Fruit fly (Drosophila melanogaster) whole organism, embryonic: Measurements from ENCODE around the gene Srrm234.
A peak's percentile ranks its signal among the peaks of the same experiment; 100 is the strongest.

Source experiments
- Ada2b ChIP-seq: fragments of 200-800 bp; sonication (Bioruptor generic); IDR thresholded peaks from 2 replicates; pipeline ENCODE4 v1.3.6; 2022; ENCODE audit warnings: missing biosample characterization, missing genetic modification characterization
- Atf3 ChIP-seq: fragments of 200-800 bp; sonication (Bioruptor generic); optimal IDR thresholded peaks from 3 replicates; lab custom pipeline; 2016; ENCODE audit warnings: missing biosample characterization, missing genetic modification characterization
- B-H2 ChIP-seq: fragments of 200-800 bp; sonication (Bioruptor generic); optimal IDR thresholded peaks from 2 replicates; lab custom pipeline; 2018; ENCODE audit warnings: missing biosample characterization, mild to moderate bottlenecking, missing genetic modification characterization
- CG10321 ChIP-seq: fragments of 200-800 bp; sonication (Bioruptor generic); IDR thresholded peaks from 2 replicates; pipeline ENCODE4 v1.3.6; 2022; ENCODE audit warnings: missing biosample characterization, missing genetic modification characterization
- CG10366 ChIP-seq: fragments of 200-800 bp; sonication (Bioruptor generic); IDR thresholded peaks from 2 replicates; pipeline ENCODE4 v1.3.6; 2022; ENCODE audit warnings: missing biosample characterization, missing genetic modification characterization
- CG11247 ChIP-seq: fragments of 200-800 bp; sonication (Bioruptor generic); IDR thresholded peaks from 2 replicates; pipeline ENCODE4 v1.3.6; 2022; ENCODE audit warnings: missing biosample characterization, missing genetic modification characterization
- CG11504 ChIP-seq: fragments of 200-800 bp; sonication (Bioruptor generic); optimal IDR thresholded peaks from 3 replicates; lab custom pipeline; 2019; ENCODE audit warnings: missing biosample characterization, mild to moderate bottlenecking, missing genetic modification characterization, moderate library complexity
- CG11560 ChIP-seq: fragments of 200-800 bp; sonication (Bioruptor generic); IDR thresholded peaks from 3 replicates; pipeline ENCODE4 v1.3.6; 2022; ENCODE audit warnings: missing biosample characterization, missing genetic modification characterization
- CG14860 ChIP-seq: fragments of 200-800 bp; sonication (Bioruptor generic); IDR thresholded peaks from 3 replicates; pipeline ENCODE4 v1.3.6; 2022; ENCODE audit warnings: missing biosample characterization, missing genetic modification characterization; ENCODE audit not compliant: partially characterized antibody
- CG1529 ChIP-seq: fragments of 200-800 bp; sonication (Bioruptor generic); optimal IDR thresholded peaks from 3 replicates; lab custom pipeline; 2018; ENCODE audit warnings: missing biosample characterization, missing genetic modification characterization
- CG17802 ChIP-seq: fragments of 200-800 bp; sonication (Bioruptor generic); optimal IDR thresholded peaks from 2 replicates; lab custom pipeline; 2018; ENCODE audit warnings: missing biosample characterization, mild to moderate bottlenecking, missing genetic modification characterization, moderate library complexity
- CG17912 ChIP-seq: fragments of 200-800 bp; sonication (Bioruptor generic); optimal IDR thresholded peaks from 2 replicates; lab custom pipeline; 2018; ENCODE audit warnings: missing biosample characterization, mild to moderate bottlenecking, missing genetic modification characterization
- CG18619 ChIP-seq: fragments of 200-800 bp; sonication (Bioruptor generic); optimal IDR thresholded peaks from 3 replicates; lab custom pipeline; 2017; ENCODE audit warnings: missing biosample characterization, mild to moderate bottlenecking, missing genetic modification characterization
- CG2199 ChIP-seq: fragments of 200-800 bp; sonication (Bioruptor generic); IDR thresholded peaks from 3 replicates; pipeline ENCODE4 v1.3.6; 2022; ENCODE audit warnings: missing biosample characterization, missing genetic modification characterization
- CG31365 ChIP-seq: fragments of 200-800 bp; sonication (Bioruptor generic); optimal IDR thresholded peaks from 2 replicates; lab custom pipeline; 2018; ENCODE audit warnings: missing biosample characterization, mild to moderate bottlenecking, missing genetic modification characterization
- CG3163 ChIP-seq: fragments of 200-800 bp; sonication (Bioruptor generic); optimal IDR thresholded peaks from 3 replicates; lab custom pipeline; 2016; ENCODE audit warnings: missing biosample characterization, missing genetic modification characterization
- CG3838 ChIP-seq: fragments of 200-800 bp; sonication (Bioruptor generic); optimal IDR thresholded peaks from 3 replicates; lab custom pipeline; 2016; ENCODE audit warnings: missing biosample characterization, missing genetic modification characterization
- CG4404 ChIP-seq: fragments of 200-800 bp; sonication (Bioruptor generic); IDR thresholded peaks from 2 replicates; pipeline ENCODE4 v1.3.6; 2022; ENCODE audit warnings: missing biosample characterization, missing genetic modification characterization
- CG7271 ChIP-seq: fragments of 200-800 bp; sonication (Bioruptor generic); optimal IDR thresholded peaks from 2 replicates; lab custom pipeline; 2018; ENCODE audit warnings: missing biosample characterization, mild to moderate bottlenecking, missing genetic modification characterization, moderate library complexity
- CG7786 ChIP-seq: fragments of 200-800 bp; sonication (Bioruptor generic); optimal IDR thresholded peaks from 2 replicates; lab custom pipeline; 2016; ENCODE audit warnings: missing biosample characterization, missing genetic modification characterization
- CG7963 ChIP-seq: fragments of 200-800 bp; sonication (Bioruptor generic); IDR thresholded peaks from 3 replicates; pipeline ENCODE4 v1.3.6; 2022; ENCODE audit warnings: missing biosample characterization, missing genetic modification characterization; ENCODE audit not compliant: partially characterized antibody
- CG8281 ChIP-seq: fragments of 200-800 bp; sonication (Bioruptor generic); optimal IDR thresholded peaks from 2 replicates; lab custom pipeline; 2018; ENCODE audit warnings: missing biosample characterization, mild to moderate bottlenecking, missing genetic modification characterization, moderate library complexity
- CG8478 ChIP-seq: fragments of >200 bp; optimal IDR thresholded peaks from 2 replicates; lab custom pipeline; 2018
- Chrac-16 ChIP-seq: fragments of 200-800 bp; sonication (Bioruptor generic); optimal IDR thresholded peaks from 3 replicates; lab custom pipeline; 2016; ENCODE audit warnings: missing biosample characterization, missing genetic modification characterization
- Doc3 ChIP-seq: fragments of 200-800 bp; sonication (Bioruptor generic); IDR thresholded peaks from 3 replicates; pipeline ENCODE4 v1.3.6; 2022; ENCODE audit warnings: missing biosample characterization, missing genetic modification characterization; ENCODE audit not compliant: partially characterized antibody
- Drgx ChIP-seq: fragments of 200-800 bp; sonication (Bioruptor generic); IDR thresholded peaks from 2 replicates; pipeline ENCODE4 v1.3.6; 2022; ENCODE audit warnings: missing biosample characterization, missing genetic modification characterization
- HLHmδ ChIP-seq: fragments of 200-800 bp; sonication (Bioruptor generic); optimal IDR thresholded peaks from 2 replicates; lab custom pipeline; 2018; ENCODE audit warnings: missing biosample characterization, mild to moderate bottlenecking, missing genetic modification characterization, moderate library complexity
- HmgD ChIP-seq: fragments of 200-800 bp; sonication (Bioruptor generic); optimal IDR thresholded peaks from 3 replicates; lab custom pipeline; 2016; ENCODE audit warnings: missing biosample characterization, missing genetic modification characterization
- Kr ChIP-seq: fragments of 200-800 bp; sonication (Bioruptor generic); optimal IDR thresholded peaks from 2 replicates; lab custom pipeline; 2017; ENCODE audit warnings: missing biosample characterization, mild to moderate bottlenecking, missing genetic modification characterization
- Lpt ChIP-seq: fragments of >200 bp; optimal IDR thresholded peaks from 2 replicates; lab custom pipeline; 2018; ENCODE audit warnings: missing biosample characterization, missing genetic modification characterization
- NfI ChIP-seq: fragments of 200-800 bp; sonication (Bioruptor generic); optimal IDR thresholded peaks from 3 replicates; lab custom pipeline; 2018; ENCODE audit warnings: missing biosample characterization, mild to moderate bottlenecking, missing genetic modification characterization, moderate library complexity
- Oli ChIP-seq: fragments of 200-800 bp; sonication (Bioruptor generic); optimal IDR thresholded peaks from 2 replicates; lab custom pipeline; 2018; ENCODE audit warnings: missing biosample characterization, mild to moderate bottlenecking, missing genetic modification characterization, moderate library complexity
- TFAM ChIP-seq: fragments of 200-800 bp; sonication (Bioruptor generic); optimal IDR thresholded peaks from 2 replicates; lab custom pipeline; 2017; ENCODE audit warnings: missing biosample characterization, missing genetic modification characterization, inconsistent platforms
- Taf1 ChIP-seq: fragments of 200-800 bp; sonication (Bioruptor generic); IDR thresholded peaks from 2 replicates; pipeline ENCODE4 v1.3.6; 2022; ENCODE audit warnings: missing biosample characterization, missing genetic modification characterization
- aop ChIP-seq: fragments of 200-800 bp; sonication (Bioruptor generic); IDR thresholded peaks from 2 replicates; pipeline ENCODE4 v1.3.6; 2022; ENCODE audit warnings: missing biosample characterization, missing genetic modification characterization
- cad ChIP-seq: fragments of >200 bp; optimal IDR thresholded peaks from 2 replicates; lab custom pipeline; 2017; ENCODE audit warnings: missing biosample characterization, missing genetic modification characterization
- cg ChIP-seq: fragments of 200-800 bp; sonication (Bioruptor generic); optimal IDR thresholded peaks from 3 replicates; lab custom pipeline; 2019; ENCODE audit warnings: missing biosample characterization, mild to moderate bottlenecking, missing genetic modification characterization, moderate library complexity
- chinmo ChIP-seq: fragments of 200-800 bp; sonication (Bioruptor generic); IDR thresholded peaks from 4 replicates; pipeline ENCODE4 v1.3.6; 2022; ENCODE audit warnings: missing biosample characterization, missing genetic modification characterization; ENCODE audit not compliant: partially characterized antibody
- ewg ChIP-seq: fragments of 200-800 bp; sonication (Bioruptor generic); optimal IDR thresholded peaks from 3 replicates; lab custom pipeline; 2017; ENCODE audit warnings: mild to moderate bottlenecking, missing biosample characterization, missing genetic modification reagents, missing genetic modification characterization
- gce ChIP-seq: fragments of 200-800 bp; sonication (Bioruptor generic); IDR thresholded peaks from 3 replicates; pipeline ENCODE4 v1.3.6; 2022; ENCODE audit warnings: missing biosample characterization, missing genetic modification characterization
- h ChIP-seq: fragments of >200 bp; optimal IDR thresholded peaks from 2 replicates; lab custom pipeline; 2017
- ham ChIP-seq: fragments of 200-800 bp; sonication (Bioruptor generic); IDR thresholded peaks from 2 replicates; pipeline ENCODE4 v1.3.6; 2022; ENCODE audit warnings: missing biosample characterization, missing genetic modification characterization
- jumu ChIP-seq: fragments of 200-800 bp; sonication (Bioruptor generic); optimal IDR thresholded peaks from 3 replicates; lab custom pipeline; 2016; ENCODE audit warnings: missing biosample characterization, missing genetic modification characterization
- nerfin-1 ChIP-seq: fragments of 200-800 bp; sonication (Bioruptor generic); optimal IDR thresholded peaks from 3 replicates; lab custom pipeline; 2019; ENCODE audit warnings: missing biosample characterization, mild to moderate bottlenecking, missing genetic modification characterization, moderate library complexity
- oc ChIP-seq: fragments of 200-800 bp; sonication (Bioruptor generic); optimal IDR thresholded peaks from 2 replicates; lab custom pipeline; 2018; ENCODE audit warnings: missing biosample characterization, mild to moderate bottlenecking, missing genetic modification characterization, moderate library complexity
- odd ChIP-seq: fragments of 200-800 bp; sonication (Bioruptor generic); optimal IDR thresholded peaks from 2 replicates; lab custom pipeline; 2017; ENCODE audit warnings: missing biosample characterization, mild to moderate bottlenecking, missing genetic modification characterization
- prd ChIP-seq, 3 experiments: fragments of >200 bp in 2 of 3; fragments of 200-800 bp in 1 of 3; sonication (Bioruptor generic) in 1 of 3; optimal IDR thresholded peaks in 2 of 3; IDR thresholded peaks in 1 of 3; 2 replicates in 2 of 3; 3 replicates in 1 of 3; pipeline versions ENCODE4 v1.3.6 to Lab custom; 2017 to 2022; ENCODE audit warnings: missing biosample characterization in 1 of 3, missing genetic modification characterization in 1 of 3
- sisA ChIP-seq: fragments of 200-800 bp; sonication (Bioruptor generic); IDR thresholded peaks from 2 replicates; pipeline ENCODE4 v1.3.6; 2022; ENCODE audit warnings: missing biosample characterization, missing genetic modification characterization
- sna ChIP-seq: fragments of 200-800 bp; sonication (Bioruptor generic); IDR thresholded peaks from 2 replicates; pipeline ENCODE4 v1.3.6; 2022; ENCODE audit warnings: missing biosample characterization, missing genetic modification characterization; ENCODE audit not compliant: partially characterized antibody
- wek ChIP-seq: fragments of 200-800 bp; sonication (Bioruptor generic); optimal IDR thresholded peaks from 3 replicates; lab custom pipeline; 2018; ENCODE audit warnings: missing biosample characterization, mild to moderate bottlenecking, missing genetic modification characterization, moderate library complexity
- zfh1 ChIP-seq: fragments of 200-800 bp; sonication (Bioruptor generic); IDR thresholded peaks from 3 replicates; pipeline ENCODE4 v1.3.6; 2022; ENCODE audit warnings: missing biosample characterization, missing genetic modification characterization

Gene Srrm234

dm6 chr3L:1702367-1702927 lies 37.6 kb upstream of the Srrm234 start, which contains the start of gene CG13931 (continued):
- TF ChIP-seq Kr: no peak
- no peak for TF ChIP-seq gce
- no peak for TF ChIP-seq CG31365
- no peak for TF ChIP-seq CG2199
- no peak for TF ChIP-seq ham (GFP tag; lab: Robert Waterston, UW)
- TF ChIP-seq CG7963 (GFP tag; lab: Robert Waterston, UW): no peak
- TF ChIP-seq sisA (GFP tag; lab: Robert Waterston, UW): peak; percentile 57
- no peak for TF ChIP-seq sna (GFP tag; lab: Robert Waterston, UW)
- TF ChIP-seq odd (GFP tag; lab: Kevin White, UChicago): no peak
- TF ChIP-seq CG17912 (GFP tag; lab: Kevin White, UChicago): no peak
- peak; percentile 77 for TF ChIP-seq Drgx (GFP tag; lab: Robert Waterston, UW)
- no peak for TF ChIP-seq Lpt (GFP tag; lab: Kevin White, UChicago)
- TF ChIP-seq CG7786 (GFP tag; lab: Kevin White, UChicago): no peak
- no peak for TF ChIP-seq CG3838 (GFP tag; lab: Kevin White, UChicago)
- TF ChIP-seq TFAM (GFP tag; lab: Kevin White, UChicago): no peak
- no peak for TF ChIP-seq Doc3
- no peak for TF ChIP-seq CG8281 (tag; lab: Kevin White, UChicago)
- TF ChIP-seq CG1529 (GFP tag; lab: Kevin White, UChicago): no peak
- TF ChIP-seq wek (GFP tag; lab: Kevin White, UChicago): no peak
- no peak for TF ChIP-seq CG8478 (lab: Kevin White, UChicago)
- TF ChIP-seq CG10321: no peak
- TF ChIP-seq zfh1 (GFP tag; lab: Robert Waterston, UW): peak; percentile 53; the same call in 1 of the 3 replicates
- TF ChIP-seq CG11504 (tag; lab: Kevin White, UChicago): peak; percentile 48
- TF ChIP-seq Taf1 (GFP tag; lab: Robert Waterston, UW): no peak
- no peak for TF ChIP-seq B-H2 (GFP tag; lab: Kevin White, UChicago)
- TF ChIP-seq CG11560: no peak
- TF ChIP-seq ewg (GFP tag; lab: Kevin White, UChicago): no peak
- TF ChIP-seq Oli (tag; lab: Kevin White, UChicago): peak; percentile 43
- no peak for TF ChIP-seq Atf3
- no peak for TF ChIP-seq cg
- no peak for TF ChIP-seq chinmo (GFP tag; lab: Robert Waterston, UW)
- TF ChIP-seq CG17802 (tag; lab: Kevin White, UChicago): no peak
- TF ChIP-seq jumu (GFP tag; lab: Kevin White, UChicago): no peak
- no peak for TF ChIP-seq CG11247
- TF ChIP-seq h (lab: Kevin White, UChicago): no peak
- no peak for TF ChIP-seq oc (tag; lab: Kevin White, UChicago)
- TF ChIP-seq NfI (GFP tag; lab: Kevin White, UChicago): no peak
- TF ChIP-seq Chrac-16 (GFP tag; lab: Kevin White, UChicago): peak; percentile 23
- TF ChIP-seq CG18619 (GFP tag; lab: Kevin White, UChicago): no peak
- no peak for TF ChIP-seq CG7271 (tag; lab: Kevin White, UChicago)
- TF ChIP-seq cad (GFP tag; lab: Kevin White, UChicago): no peak
- TF ChIP-seq CG4404 (GFP tag; lab: Robert Waterston, UW): peak; percentile 20; the same call in 1 of the 2 replicates
- TF ChIP-seq CG3163 (GFP tag; lab: Kevin White, UChicago): no peak
- no peak for TF ChIP-seq HmgD
- TF ChIP-seq aop (GFP tag; lab: Robert Waterston, UW): no peak
- TF ChIP-seq CG14860 (GFP tag; lab: Robert Waterston, UW): no peak
- no peak for TF ChIP-seq CG10366
- TF ChIP-seq Ada2b (GFP tag; lab: Robert Waterston, UW): peak; percentile 41; the same call in 1 of the 2 replicates
- TF ChIP-seq nerfin-1 (tag; lab: Kevin White, UChicago): no peak
- TF ChIP-seq prd (optimal IDR thresholded peaks at IDR 0.05; lab: Kevin White, UChicago): no peak
- peak; percentile 76 for TF ChIP-seq prd (GFP tag; IDR thresholded peaks at IDR 0.05; lab: Robert Waterston, UW)
- TF ChIP-seq HLHmδ (GFP tag; lab: Kevin White, UChicago): no peak
